Fruit fly (Drosophila melanogaster) whole organism, embryonic: Measurements from ENCODE around the gene Ykt6.
A peak's percentile ranks its signal among the peaks of the same experiment; 100 is the strongest.

Source experiments
- Atf3 ChIP-seq: fragments of 200-800 bp; sonication (Bioruptor generic); optimal IDR thresholded peaks from 3 replicates; lab custom pipeline; 2016; ENCODE audit warnings: missing biosample characterization, missing genetic modification characterization
- Bdp1 ChIP-seq: fragments of 200-800 bp; sonication (Bioruptor generic); optimal IDR thresholded peaks from 3 replicates; lab custom pipeline; 2016; ENCODE audit warnings: missing biosample characterization, missing genetic modification characterization
- CG1024 ChIP-seq: fragments of 200-800 bp; sonication (Bioruptor generic); IDR thresholded peaks from 2 replicates; pipeline ENCODE4 v1.3.6; 2022; ENCODE audit warnings: missing biosample characterization, missing genetic modification characterization
- CG10267 ChIP-seq: fragments of 200-800 bp; sonication (Bioruptor generic); optimal IDR thresholded peaks from 2 replicates; lab custom pipeline; 2018; ENCODE audit warnings: missing biosample characterization, mild to moderate bottlenecking, missing genetic modification characterization, moderate library complexity
- CG10366 ChIP-seq: fragments of 200-800 bp; sonication (Bioruptor generic); IDR thresholded peaks from 2 replicates; pipeline ENCODE4 v1.3.6; 2022; ENCODE audit warnings: missing biosample characterization, missing genetic modification characterization
- CG10462 ChIP-seq: fragments of 200-800 bp; sonication (Bioruptor generic); optimal IDR thresholded peaks from 2 replicates; lab custom pipeline; 2016; ENCODE audit warnings: missing biosample characterization, missing genetic modification characterization
- CG10979 ChIP-seq: fragments of 200-800 bp; sonication (Bioruptor generic); optimal IDR thresholded peaks from 2 replicates; lab custom pipeline; 2018; ENCODE audit warnings: missing biosample characterization, mild to moderate bottlenecking, missing genetic modification characterization, moderate library complexity
- CG12071 ChIP-seq: fragments of 200-800 bp; sonication (Bioruptor generic); optimal IDR thresholded peaks from 3 replicates; lab custom pipeline; 2018; ENCODE audit warnings: missing biosample characterization, mild to moderate bottlenecking, missing genetic modification characterization
- CG13123 ChIP-seq: fragments of 200-800 bp; sonication (Bioruptor generic); optimal IDR thresholded peaks from 2 replicates; lab custom pipeline; 2016; ENCODE audit warnings: missing biosample characterization, missing genetic modification characterization
- CG13775 ChIP-seq: fragments of 200-800 bp; sonication (Bioruptor generic); optimal IDR thresholded peaks from 3 replicates; lab custom pipeline; 2017; ENCODE audit warnings: missing biosample characterization, mild to moderate bottlenecking, missing genetic modification characterization
- CG17568 ChIP-seq: fragments of 200-800 bp; sonication (Bioruptor generic); optimal IDR thresholded peaks from 2 replicates; lab custom pipeline; 2018; ENCODE audit warnings: missing biosample characterization, mild to moderate bottlenecking, missing genetic modification characterization, moderate library complexity
- CG17802 ChIP-seq: fragments of 200-800 bp; sonication (Bioruptor generic); optimal IDR thresholded peaks from 2 replicates; lab custom pipeline; 2018; ENCODE audit warnings: missing biosample characterization, mild to moderate bottlenecking, missing genetic modification characterization, moderate library complexity
- CG18011 ChIP-seq: fragments of 200-800 bp; sonication (Bioruptor generic); optimal IDR thresholded peaks from 2 replicates; lab custom pipeline; 2017; ENCODE audit warnings: missing biosample characterization, missing genetic modification characterization, mild to moderate bottlenecking, moderate library complexity, missing genotype
- CG18619 ChIP-seq: fragments of 200-800 bp; sonication (Bioruptor generic); optimal IDR thresholded peaks from 3 replicates; lab custom pipeline; 2017; ENCODE audit warnings: missing biosample characterization, mild to moderate bottlenecking, missing genetic modification characterization
- CG31388 ChIP-seq: fragments of 200-800 bp; sonication (Bioruptor generic); optimal IDR thresholded peaks from 2 replicates; lab custom pipeline; 2016; ENCODE audit warnings: missing biosample characterization, missing genetic modification characterization
- CG3407 ChIP-seq: fragments of 200-800 bp; sonication (Bioruptor generic); optimal IDR thresholded peaks from 2 replicates; lab custom pipeline; 2018; ENCODE audit warnings: missing biosample characterization, mild to moderate bottlenecking, missing genetic modification characterization
- CG4617 ChIP-seq: fragments of 200-800 bp; sonication (Bioruptor generic); optimal IDR thresholded peaks from 3 replicates; lab custom pipeline; 2016; ENCODE audit warnings: missing biosample characterization, missing genetic modification characterization, borderline replicate concordance
- CG6854 ChIP-seq: fragments of 200-800 bp; sonication (Bioruptor generic); optimal IDR thresholded peaks from 3 replicates; lab custom pipeline; 2017; ENCODE audit warnings: missing biosample characterization, mild to moderate bottlenecking, missing genetic modification characterization
- CG9437 ChIP-seq: fragments of 200-800 bp; sonication (Bioruptor generic); optimal IDR thresholded peaks from 2 replicates; lab custom pipeline; 2018; ENCODE audit warnings: missing biosample characterization, mild to moderate bottlenecking, missing genetic modification characterization
- Chrac-16 ChIP-seq: fragments of 200-800 bp; sonication (Bioruptor generic); optimal IDR thresholded peaks from 3 replicates; lab custom pipeline; 2016; ENCODE audit warnings: missing biosample characterization, missing genetic modification characterization
- Dek ChIP-seq: fragments of 200-800 bp; sonication (Bioruptor generic); optimal IDR thresholded peaks from 3 replicates; lab custom pipeline; 2019; ENCODE audit warnings: missing biosample characterization, mild to moderate bottlenecking, missing genetic modification characterization, moderate library complexity
- Dfd ChIP-seq, 2 experiments: fragments of >200 bp; optimal IDR thresholded peaks; 2 replicates each; lab custom pipeline; 2017; ENCODE audit warnings: missing biosample characterization in 2 of 2, missing genetic modification characterization in 2 of 2
- Dip2 ChIP-seq: fragments of 200-800 bp; sonication (Bioruptor generic); IDR thresholded peaks from 2 replicates; pipeline ENCODE4 v1.3.6; 2022; ENCODE audit warnings: missing biosample characterization, missing genetic modification characterization
- Hr39 ChIP-seq: fragments of >200 bp; optimal IDR thresholded peaks from 2 replicates; lab custom pipeline; 2017
- MTF-1 ChIP-seq: fragments of 200-800 bp; sonication (Bioruptor generic); optimal IDR thresholded peaks from 2 replicates; lab custom pipeline; 2018; ENCODE audit warnings: missing biosample characterization, mild to moderate bottlenecking, missing genetic modification characterization, borderline replicate concordance
- NK7.1 ChIP-seq: fragments of 200-800 bp; sonication (Bioruptor generic); optimal IDR thresholded peaks from 3 replicates; lab custom pipeline; 2016; ENCODE audit warnings: missing biosample characterization, missing genetic modification characterization
- Nf-YB ChIP-seq: fragments of 200-800 bp; sonication (Bioruptor generic); optimal IDR thresholded peaks from 3 replicates; lab custom pipeline; 2019; ENCODE audit warnings: missing biosample characterization, mild to moderate bottlenecking, missing genetic modification characterization, moderate library complexity
- Oaz ChIP-seq: fragments of 200-800 bp; sonication (Bioruptor generic); IDR thresholded peaks from 2 replicates; pipeline ENCODE4 v1.3.6; 2022; ENCODE audit warnings: missing biosample characterization, missing genetic modification characterization
- Scr ChIP-seq: fragments of 200-800 bp; sonication (Bioruptor generic); IDR thresholded peaks from 2 replicates; pipeline ENCODE4 v1.3.6; 2022; ENCODE audit warnings: missing biosample characterization, missing genetic modification characterization; ENCODE audit not compliant: partially characterized antibody
- Sox100B ChIP-seq: fragments of 200-800 bp; sonication (Bioruptor generic); optimal IDR thresholded peaks from 3 replicates; lab custom pipeline; 2018; ENCODE audit warnings: missing biosample characterization, mild to moderate bottlenecking, missing genetic modification characterization
- ac ChIP-seq: fragments of 200-800 bp; sonication (Bioruptor generic); optimal IDR thresholded peaks from 3 replicates; lab custom pipeline; 2017; ENCODE audit warnings: missing biosample characterization, mild to moderate bottlenecking, missing genetic modification characterization
- ap ChIP-seq: fragments of 200-800 bp; sonication (Bioruptor generic); IDR thresholded peaks from 2 replicates; pipeline ENCODE4 v1.3.6; 2022; ENCODE audit warnings: missing biosample characterization, missing genetic modification characterization
- az2 ChIP-seq: fragments of 200-800 bp; sonication (Bioruptor generic); optimal IDR thresholded peaks from 3 replicates; lab custom pipeline; 2016; ENCODE audit warnings: missing biosample characterization, missing genetic modification characterization
- cad ChIP-seq: fragments of >200 bp; optimal IDR thresholded peaks from 2 replicates; lab custom pipeline; 2017; ENCODE audit warnings: missing biosample characterization, missing genetic modification characterization
- crol ChIP-seq: fragments of 200-800 bp; sonication (Bioruptor generic); IDR thresholded peaks from 2 replicates; pipeline ENCODE4 v1.3.6; 2022; ENCODE audit warnings: missing biosample characterization, missing genetic modification characterization
- emc ChIP-seq: fragments of 200-800 bp; sonication (Bioruptor generic); optimal IDR thresholded peaks from 2 replicates; lab custom pipeline; 2016; ENCODE audit warnings: missing biosample characterization, missing genetic modification characterization
- fd3F ChIP-seq: fragments of 200-800 bp; sonication (Bioruptor generic); optimal IDR thresholded peaks from 2 replicates; lab custom pipeline; 2018; ENCODE audit warnings: missing biosample characterization, mild to moderate bottlenecking, missing genetic modification characterization, moderate library complexity
- fu2 ChIP-seq: fragments of 200-800 bp; sonication (Bioruptor generic); optimal IDR thresholded peaks from 2 replicates; lab custom pipeline; 2016; ENCODE audit warnings: missing biosample characterization, missing genetic modification characterization
- lilli ChIP-seq: fragments of 200-800 bp; sonication (Bioruptor generic); optimal IDR thresholded peaks from 3 replicates; lab custom pipeline; 2016; ENCODE audit warnings: missing biosample characterization, missing genetic modification characterization
- mld ChIP-seq: fragments of 200-800 bp; sonication (Bioruptor generic); IDR thresholded peaks from 3 replicates; pipeline ENCODE4 v1.3.6; 2022; ENCODE audit warnings: missing biosample characterization, missing genetic modification characterization; ENCODE audit not compliant: partially characterized antibody
- p53 ChIP-seq: fragments of 200-800 bp; sonication (Bioruptor generic); optimal IDR thresholded peaks from 2 replicates; lab custom pipeline; 2016; ENCODE audit warnings: missing biosample characterization, missing genetic modification characterization
- ro ChIP-seq: fragments of 200-800 bp; sonication (Bioruptor generic); IDR thresholded peaks from 2 replicates; pipeline ENCODE4 v1.3.6; 2022; ENCODE audit warnings: missing biosample characterization, missing genetic modification characterization
- schlank ChIP-seq: fragments of 200-800 bp; sonication (Bioruptor generic); optimal IDR thresholded peaks from 2 replicates; lab custom pipeline; 2018; ENCODE audit warnings: missing biosample characterization, mild to moderate bottlenecking, missing genetic modification characterization
- sd ChIP-seq: fragments of 200-800 bp; sonication (Bioruptor generic); optimal IDR thresholded peaks from 3 replicates; lab custom pipeline; 2018; ENCODE audit warnings: missing biosample characterization, mild to moderate bottlenecking, missing genetic modification characterization, moderate library complexity
- slp2 ChIP-seq: fragments of 200-800 bp; sonication (Bioruptor generic); optimal IDR thresholded peaks from 2 replicates; lab custom pipeline; 2016; ENCODE audit warnings: missing biosample characterization, missing genetic modification characterization
- sqz ChIP-seq: fragments of 200-800 bp; sonication (Bioruptor generic); optimal IDR thresholded peaks from 3 replicates; lab custom pipeline; 2018; ENCODE audit warnings: missing biosample characterization, mild to moderate bottlenecking, missing genetic modification characterization
- trem ChIP-seq: fragments of 200-800 bp; optimal IDR thresholded peaks from 3 replicates; lab custom pipeline; 2019; ENCODE audit warnings: missing biosample characterization, mild to moderate bottlenecking, missing genetic modification characterization, moderate library complexity
- trh ChIP-seq: fragments of 200-800 bp; sonication (Bioruptor generic); optimal IDR thresholded peaks from 2 replicates; lab custom pipeline; 2016; ENCODE audit warnings: missing biosample characterization, missing genetic modification characterization
- zen ChIP-seq: fragments of 200-800 bp; sonication (Bioruptor generic); optimal IDR thresholded peaks from 3 replicates; lab custom pipeline; 2018; ENCODE audit warnings: missing biosample characterization, mild to moderate bottlenecking, missing genetic modification characterization, moderate library complexity

Gene Ykt6

DNA sequence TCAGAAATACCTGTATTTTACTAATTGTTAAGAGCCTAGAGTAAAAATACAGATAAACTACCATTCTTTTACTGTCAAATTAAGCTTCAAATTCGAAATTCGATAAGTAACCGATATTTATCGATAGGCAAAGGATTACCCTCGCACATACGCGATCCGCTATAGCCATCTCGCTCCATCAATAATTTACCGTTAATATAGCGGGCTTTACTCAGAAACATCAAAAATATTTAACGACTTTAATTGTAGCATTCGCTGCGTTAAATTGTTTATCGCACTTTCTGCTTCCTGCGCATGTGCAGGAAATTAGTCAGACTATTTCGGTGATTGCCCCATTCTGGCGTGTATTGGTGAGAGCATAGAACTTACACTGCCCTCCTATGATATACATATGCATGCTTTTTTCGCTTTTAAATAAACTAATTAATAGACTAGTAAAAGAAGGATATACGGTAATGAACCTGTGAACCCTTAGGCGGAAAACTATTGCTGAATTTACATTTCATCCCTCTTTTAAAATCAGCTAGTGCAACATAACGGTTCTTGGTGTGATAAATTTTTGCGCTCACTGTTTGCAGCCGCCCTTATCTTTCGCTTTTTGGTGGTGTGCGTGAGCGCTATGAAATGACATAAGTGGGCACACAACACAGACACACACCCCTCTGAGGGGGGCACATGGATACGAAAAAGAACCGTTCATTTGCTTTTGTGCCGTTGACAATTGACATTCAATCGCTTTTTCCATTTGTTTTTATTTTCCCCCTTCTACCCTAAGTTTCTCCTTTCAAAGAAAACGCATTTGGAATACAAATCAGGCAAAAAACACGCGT is 11.8 kb upstream of the Ykt6 start, which contains the start of the genes dpr14 and spidey (continued):
- TF ChIP-seq ro (GFP tag; lab: Robert Waterston, UW) (peak; percentile 42; the same call in 1 of the 2 replicates), fu2 (peak; percentile 89), ap (GFP tag; lab: Robert Waterston, UW) (peak; percentile 68), Scr (GFP tag; lab: Robert Waterston, UW) (peak; percentile 55), mld (GFP tag; lab: Robert Waterston, UW) (no peak), sqz (GFP tag; lab: Kevin White, UChicago) (peak; percentile 81), CG17802 (tag; lab: Kevin White, UChicago) (peak; percentile 66), Sox100B (GFP tag; lab: Kevin White, UChicago) (peak; percentile 86), MTF-1 (GFP tag; lab: Kevin White, UChicago) (peak; percentile 72), CG3407 (GFP tag; lab: Kevin White, UChicago) (peak; percentile 74), Hr39 (lab: Kevin White, UChicago) (no peak), crol (GFP tag; lab: Robert Waterston, UW) (peak; percentile 89), CG13123 (GFP tag; lab: Kevin White, UChicago) (peak; percentile 51), Atf3 (GFP tag; lab: Kevin White, UChicago) (peak; percentile 89), sd (peak; percentile 80), az2 (GFP tag; lab: Kevin White, UChicago) (peak; percentile 86), slp2 (peak; percentile 83), CG1024 (peak; percentile 61), lilli (GFP tag; lab: Kevin White, UChicago) (peak; percentile 92), cad (GFP tag; lab: Kevin White, UChicago) (no peak), Dfd (GFP tag; optimal IDR thresholded peaks at IDR 0.05; lab: Kevin White, UChicago) (no peak), schlank (tag; lab: Kevin White, UChicago) (peak; percentile 87), CG4617 (GFP tag; lab: Kevin White, UChicago) (peak; percentile 60), CG31388 (GFP tag; lab: Kevin White, UChicago) (peak; percentile 48), CG10462 (GFP tag; lab: Kevin White, UChicago) (peak; percentile 62), CG9437 (GFP tag; lab: Kevin White, UChicago) (peak; percentile 76), CG13775 (GFP tag; lab: Kevin White, UChicago) (peak; percentile 86), NK7.1 (GFP tag; lab: Kevin White, UChicago) (peak; percentile 38), CG17568 (GFP tag; lab: Kevin White, UChicago) (peak; percentile 80), trem (tag; lab: Kevin White, UChicago) (peak; percentile 81), CG10366 (peak; percentile 89), ac (peak; percentile 59), CG6854 (GFP tag; lab: Kevin White, UChicago) (peak; percentile 87), trh (GFP tag; lab: Kevin White, UChicago) (peak; percentile 33), Dek (peak; percentile 90), Chrac-16 (peak; percentile 81), CG18619 (GFP tag; lab: Kevin White, UChicago) (peak; percentile 90), emc (GFP tag; lab: Kevin White, UChicago) (peak; percentile 64), CG10267 (tag; lab: Kevin White, UChicago) (peak; percentile 81), Oaz (peak; percentile 86), Bdp1 (GFP tag; lab: Kevin White, UChicago) (peak; percentile 62), p53 (peak; percentile 5), CG12071 (GFP tag; lab: Kevin White, UChicago) (peak; percentile 92), Dip2 (GFP tag; lab: Robert Waterston, UW) (0 out of 2 replicates have a peak, but pooled peaks have one; percentile 31), fd3F (GFP tag; lab: Kevin White, UChicago) (peak; percentile 84), zen (tag; lab: Kevin White, UChicago) (peak; percentile 73), CG10979 (tag; lab: Kevin White, UChicago) (peak; percentile 87), Nf-YB (GFP tag; lab: Kevin White, UChicago) (peak; percentile 74), CG18011 (peak; percentile 71)
